Worm (Caenorhabditis elegans) whole organism, L4/young adult: ENCODE measurements around the gene parp-2.

Experiments used
- W03F9.2 ChIP-seq: fragments of 150-350 bp; optimal IDR thresholded peaks from 2 replicates; lab custom pipeline; 2014; ENCODE audit warnings: missing biosample characterization, missing genetic modification characterization
- dao-5 ChIP-seq: sonication (generic microtip); optimal IDR thresholded peaks from 2 replicates; lab custom pipeline; 2016; ENCODE audit warnings: missing genotype, missing genetic modification characterization, moderate library complexity, missing compliant biosample characterization
- him-1 ChIP-seq: sonication (generic microtip); optimal IDR thresholded peaks from 2 replicates; lab custom pipeline; 2016; ENCODE audit warnings: missing genotype, missing genetic modification reagents, missing genetic modification characterization, missing compliant biosample characterization

- TF ChIP-seq dao-5 (no peak), him-1 (tag; lab: Kevin White, UChicago) (no peak), W03F9.2 (tag; lab: Kevin White, UChicago) (no peak)
Measured at ce11 chrII:9617902-9618245, 25.0 kb downstream of the parp-2 start.
